Worm (Caenorhabditis elegans) whole organism, L3 larva: Measurements from ENCODE around the gene M05D6.3.
A peak's percentile ranks its signal among the peaks of the same experiment; 100 is the strongest.

Experiments used
- ZK546.5 ChIP-seq: sonication (generic microtip); optimal IDR thresholded peaks from 2 replicates; lab custom pipeline; 2017; ENCODE audit warnings: missing biosample characterization, missing genetic modification characterization
- ama-1 ChIP-seq: fragments of 150-350 bp; optimal IDR thresholded peaks from 2 replicates; lab custom pipeline; 2018
- ceh-16 ChIP-seq: sonication (generic microtip); optimal IDR thresholded peaks from 2 replicates; lab custom pipeline; 2017; ENCODE audit warnings: missing biosample characterization, missing genetic modification characterization
- ceh-28 ChIP-seq: fragments of 150-350 bp; optimal IDR thresholded peaks from 2 replicates; lab custom pipeline; 2014; ENCODE audit warnings: missing biosample characterization, missing genetic modification reagents, missing genetic modification characterization
- ceh-82 ChIP-seq: fragments of 150-350 bp; optimal IDR thresholded peaks from 2 replicates; lab custom pipeline; 2014; ENCODE audit warnings: missing biosample characterization, missing genetic modification characterization
- ceh-9 ChIP-seq: sonication (generic microtip); optimal IDR thresholded peaks from 2 replicates; lab custom pipeline; 2018; ENCODE audit warnings: missing biosample characterization, missing genetic modification characterization
- daf-12 ChIP-seq: fragments of 150-350 bp; optimal IDR thresholded peaks from 2 replicates; lab custom pipeline; 2014; ENCODE audit warnings: missing biosample characterization, missing genetic modification reagents, missing genetic modification characterization
- egl-27 ChIP-seq: sonication (generic microtip); optimal IDR thresholded peaks from 4 replicates; lab custom pipeline; 2017; ENCODE audit warnings: missing biosample characterization, missing genetic modification reagents, missing genetic modification characterization
- egl-5 ChIP-seq: fragments of 150-350 bp; optimal IDR thresholded peaks from 2 replicates; lab custom pipeline; 2017; ENCODE audit warnings: missing biosample characterization, missing genetic modification reagents, missing genetic modification characterization, inconsistent platforms
- elt-2 ChIP-seq: sonication (generic microtip); optimal IDR thresholded peaks from 2 replicates; lab custom pipeline; 2016; ENCODE audit warnings: missing genetic modification reagents, mild to moderate bottlenecking, missing genetic modification characterization, missing compliant biosample characterization
- elt-3 ChIP-seq, 3 experiments: fragments of 150-350 bp in 1 of 3; sonication (generic microtip) in 2 of 3; optimal IDR thresholded peaks; 2 replicates in 2 of 3; 4 replicates in 1 of 3; lab custom pipeline; 2014 to 2017; ENCODE audit warnings: missing biosample characterization in 3 of 3, missing genetic modification characterization in 3 of 3
- eor-1 ChIP-seq, 2 experiments: fragments of 150-350 bp; optimal IDR thresholded peaks; 2 replicates each; lab custom pipeline; 2014 to 2018; ENCODE audit warnings: missing biosample characterization in 2 of 2, missing genetic modification characterization in 2 of 2
- fkh-10 ChIP-seq: sonication (generic microtip); optimal IDR thresholded peaks from 2 replicates; lab custom pipeline; 2017; ENCODE audit warnings: missing biosample characterization, missing genetic modification reagents, missing genetic modification characterization
- fkh-2 ChIP-seq: fragments of 150-350 bp; optimal IDR thresholded peaks from 2 replicates; lab custom pipeline; 2014; ENCODE audit warnings: missing biosample characterization, missing genetic modification reagents, missing genetic modification characterization
- fos-1 ChIP-seq: fragments of 150-350 bp; optimal IDR thresholded peaks from 2 replicates; lab custom pipeline; 2014; ENCODE audit warnings: missing biosample characterization, missing genetic modification characterization
- hmg-11 ChIP-seq: sonication (generic microtip); optimal IDR thresholded peaks from 2 replicates; lab custom pipeline; 2016; ENCODE audit warnings: missing genetic modification characterization, missing compliant biosample characterization
- jun-1 ChIP-seq: fragments of 150-350 bp; optimal IDR thresholded peaks from 2 replicates; lab custom pipeline; 2014; ENCODE audit warnings: missing biosample characterization, missing genetic modification reagents, missing genetic modification characterization
- lin-15B ChIP-seq: fragments of 150-350 bp; optimal IDR thresholded peaks from 2 replicates; lab custom pipeline; 2014; ENCODE audit warnings: missing biosample characterization, missing genetic modification characterization
- lin-39 ChIP-seq: fragments of 150-350 bp; optimal IDR thresholded peaks from 2 replicates; lab custom pipeline; 2018; ENCODE audit warnings: missing biosample characterization, missing genetic modification reagents, missing genetic modification characterization
- lsy-12 ChIP-seq: sonication (generic microtip); optimal IDR thresholded peaks from 2 replicates; lab custom pipeline; 2016; ENCODE audit warnings: mild to moderate bottlenecking, missing genetic modification characterization, missing compliant biosample characterization
- mdl-1 ChIP-seq: fragments of 150-350 bp; optimal IDR thresholded peaks from 2 replicates; lab custom pipeline; 2014; ENCODE audit warnings: missing biosample characterization, missing genetic modification characterization
- mml-1 ChIP-seq: fragments of 150-350 bp; sonication (generic microtip); optimal IDR thresholded peaks from 3 replicates; lab custom pipeline; 2014; ENCODE audit warnings: missing biosample characterization, missing genetic modification characterization
- nhr-11 ChIP-seq: fragments of 150-350 bp; optimal IDR thresholded peaks from 2 replicates; lab custom pipeline; 2014; ENCODE audit warnings: missing biosample characterization, missing genetic modification characterization
- nhr-12 ChIP-seq: fragments of 150-350 bp; optimal IDR thresholded peaks from 2 replicates; lab custom pipeline; 2014; ENCODE audit warnings: missing biosample characterization, missing genetic modification characterization
- nhr-23 ChIP-seq: fragments of 150-350 bp; optimal IDR thresholded peaks from 2 replicates; lab custom pipeline; 2014; ENCODE audit warnings: missing biosample characterization, missing genetic modification reagents, missing genetic modification characterization
- nhr-43 ChIP-seq: sonication (generic microtip); optimal IDR thresholded peaks from 2 replicates; lab custom pipeline; 2016; ENCODE audit warnings: mild to moderate bottlenecking, missing genetic modification characterization, missing compliant biosample characterization; ENCODE audit not compliant: poor library complexity, severe bottlenecking
- nhr-67 ChIP-seq: fragments of 150-350 bp; optimal IDR thresholded peaks from 2 replicates; lab custom pipeline; 2014; ENCODE audit warnings: missing biosample characterization, missing genetic modification characterization
- nhr-76 ChIP-seq: fragments of 150-350 bp; sonication (generic microtip); optimal IDR thresholded peaks from 5 replicates; lab custom pipeline; 2014; ENCODE audit warnings: missing biosample characterization, missing genetic modification characterization
- nhr-77 ChIP-seq: fragments of 150-350 bp; optimal IDR thresholded peaks from 2 replicates; lab custom pipeline; 2014; ENCODE audit warnings: missing biosample characterization, missing genetic modification characterization
- pha-4 ChIP-seq: fragments of 150-350 bp; optimal IDR thresholded peaks from 2 replicates; lab custom pipeline; 2014; ENCODE audit warnings: missing biosample characterization, missing genetic modification reagents, missing genetic modification characterization
- pqm-1 ChIP-seq: fragments of 150-350 bp; optimal IDR thresholded peaks from 2 replicates; lab custom pipeline; 2017; ENCODE audit warnings: missing biosample characterization, missing genetic modification characterization, inconsistent platforms
- sea-2 ChIP-seq: fragments of 150-350 bp; sonication (generic microtip); optimal IDR thresholded peaks from 4 replicates; lab custom pipeline; 2014; ENCODE audit warnings: missing biosample characterization, missing genetic modification reagents, missing genetic modification characterization
- skn-1 ChIP-seq: fragments of 150-350 bp; optimal IDR thresholded peaks from 2 replicates; lab custom pipeline; 2014; ENCODE audit warnings: missing biosample characterization, missing genetic modification characterization
- snpc-4 ChIP-seq: fragments of 150-350 bp; optimal IDR thresholded peaks from 2 replicates; lab custom pipeline; 2014; ENCODE audit warnings: missing biosample characterization, missing genetic modification characterization
- unc-39 ChIP-seq: sonication (generic microtip); optimal IDR thresholded peaks from 4 replicates; lab custom pipeline; 2017; ENCODE audit warnings: missing biosample characterization, missing genetic modification characterization

Gene M05D6.3

DNA sequence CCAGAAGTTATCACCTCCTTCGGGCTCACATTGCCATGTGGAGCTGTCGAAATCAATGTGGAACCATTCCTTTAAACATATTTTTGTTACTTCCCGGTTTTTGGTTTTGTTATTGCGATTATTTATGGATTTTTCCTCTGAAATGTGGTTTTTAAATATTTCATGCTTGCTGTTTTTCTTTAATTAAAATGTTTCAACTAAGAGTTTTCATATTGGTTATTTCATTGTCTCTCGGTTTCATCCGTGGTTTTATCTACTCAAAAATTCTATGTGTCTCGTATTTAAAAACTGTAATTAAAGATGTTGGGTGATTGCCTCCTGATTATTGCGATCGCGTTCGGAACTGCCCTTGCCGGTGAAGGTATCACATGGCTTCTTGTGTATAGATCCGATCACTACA is 8.7 kb upstream of the M05D6.3 start, which contains the start of gene F22B5.10:
Gene F22B5.10 (plus strand): TSS at position 301 of the 400 bp plus-strand sequence.
- TF ChIP-seq ceh-9 (tag; lab: Kevin White, UChicago) = no peak
- TF ChIP-seq ama-1 = peak; percentile 8
- no peak for TF ChIP-seq nhr-67 (tag; lab: Kevin White, UChicago)
- TF ChIP-seq, all 47 proteins: peak for 1

DNA sequence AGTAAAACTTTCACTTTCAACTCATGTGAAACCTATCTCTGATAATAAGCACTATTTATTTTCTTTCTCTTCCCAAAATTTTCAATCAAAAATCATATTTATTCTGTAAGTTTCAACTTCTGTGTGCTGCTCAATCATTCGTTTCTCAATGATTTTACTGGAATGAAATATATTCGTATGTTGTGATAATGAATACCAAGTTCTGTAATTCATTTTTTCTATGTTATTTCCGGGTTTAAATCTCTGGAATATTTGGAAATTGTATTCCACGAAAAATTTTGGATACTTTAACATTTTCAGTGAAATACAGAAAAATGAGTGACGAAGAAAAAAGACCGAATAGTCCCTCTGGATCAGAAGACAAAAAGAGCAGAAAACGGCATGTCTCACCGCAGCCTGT is 7.8 kb upstream of the M05D6.3 start, which contains the start of gene M05D6.2:
Gene M05D6.2 (plus strand): TSS at position 301 of the 400 bp plus-strand sequence.
- TF ChIP-seq fos-1 (tag; lab: Kevin White, UChicago) = no peak
- TF ChIP-seq lsy-12 (tag; lab: Kevin White, UChicago) = no peak
- TF ChIP-seq nhr-77 (tag; lab: Kevin White, UChicago) = no peak
- no peak for TF ChIP-seq nhr-11 (tag; lab: Kevin White, UChicago)
- TF ChIP-seq eor-1 (tag; optimal IDR thresholded peaks at IDR 0.05; lab: Kevin White, UChicago) = no peak
- no peak for TF ChIP-seq ceh-82 (tag; lab: Kevin White, UChicago)
- TF ChIP-seq ceh-28 = no peak
- no peak for TF ChIP-seq fkh-2 (tag; lab: Kevin White, UChicago)
- no peak for TF ChIP-seq snpc-4 (tag; lab: Kevin White, UChicago)
- TF ChIP-seq unc-39 (tag; lab: Kevin White, UChicago) = no peak
- TF ChIP-seq pha-4 (tag; lab: Kevin White, UChicago) = no peak
- TF ChIP-seq elt-3 (tag; optimal IDR thresholded peaks at IDR 0.05; lab: Kevin White, UChicago) = no peak

DNA sequence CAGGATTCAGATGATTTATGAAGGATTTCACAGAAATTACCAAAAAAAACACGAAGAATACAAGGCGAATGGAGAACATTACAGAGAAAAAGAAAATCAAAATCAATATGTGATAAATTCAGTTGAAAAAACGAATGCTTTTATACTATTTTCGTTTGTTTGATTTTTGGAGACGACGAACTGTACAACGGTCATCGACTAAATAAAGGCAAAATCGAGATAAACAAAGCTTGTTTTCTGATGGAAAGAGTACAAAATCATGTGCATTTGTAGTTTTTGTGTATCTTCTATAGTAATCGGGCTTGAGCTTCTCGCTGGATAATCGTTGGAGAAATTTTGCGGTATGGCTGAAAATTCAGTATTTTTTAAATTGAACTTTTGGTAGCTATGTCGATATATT is 4.4 kb upstream of the M05D6.3 start, which contains the start of gene M05D6.8:
Gene M05D6.8 (minus strand): TSS at position 101 of the 400 bp plus-strand sequence.
- TF ChIP-seq fkh-10 (GFP tag; lab: Kevin White, UChicago) = no peak
- no peak for TF ChIP-seq nhr-76 (tag; lab: Kevin White, UChicago)
- TF ChIP-seq pqm-1 (tag; lab: Kevin White, UChicago) = no peak
- no peak for TF ChIP-seq mdl-1
- TF ChIP-seq nhr-12 (tag; lab: Kevin White, UChicago) = no peak
- TF ChIP-seq lin-39 (tag; lab: Kevin White, UChicago) = no peak
- TF ChIP-seq lin-15B (tag; lab: Kevin White, UChicago) = no peak
- TF ChIP-seq fos-1 (tag; lab: Kevin White, UChicago) = no peak
- no peak for TF ChIP-seq jun-1 (tag; lab: Kevin White, UChicago)
- no peak for TF ChIP-seq mml-1 (tag; lab: Kevin White, UChicago)
- no peak for TF ChIP-seq ceh-16 (tag; lab: Kevin White, UChicago)
- TF ChIP-seq egl-5 (tag; lab: Kevin White, UChicago) = no peak
- TF ChIP-seq sea-2 (GFP tag; lab: Kevin White, UChicago) = no peak
- TF ChIP-seq nhr-23 (tag; lab: Kevin White, UChicago) = no peak
- TF ChIP-seq nhr-77 (tag; lab: Kevin White, UChicago) = no peak
- TF ChIP-seq daf-12 (tag; lab: Kevin White, UChicago) = no peak
- TF ChIP-seq, all 47 proteins: peak for 0

DNA sequence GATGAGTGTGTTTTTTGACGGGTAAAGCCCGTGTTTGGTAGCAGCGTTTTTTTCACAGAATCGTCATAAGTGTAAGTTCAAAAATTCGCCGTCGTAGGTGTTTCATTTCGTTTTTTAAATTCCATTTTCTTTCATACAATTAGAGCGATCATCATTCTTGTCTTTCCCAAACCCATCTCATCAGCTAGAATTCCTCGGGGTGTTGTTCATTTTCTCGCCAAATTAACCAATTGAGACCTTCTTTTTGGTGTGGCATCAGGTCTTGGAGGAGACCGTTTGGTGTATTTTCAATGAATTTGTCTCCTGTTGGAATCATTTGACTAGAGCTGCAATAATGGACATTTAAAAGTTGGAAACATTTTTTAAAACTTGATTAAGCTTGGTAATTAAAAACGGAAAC is 2.7 kb upstream of the M05D6.3 start:
- TF ChIP-seq nhr-77 (tag; lab: Kevin White, UChicago) = no peak
- TF ChIP-seq egl-27 (tag; lab: Kevin White, UChicago) = no peak

DNA sequence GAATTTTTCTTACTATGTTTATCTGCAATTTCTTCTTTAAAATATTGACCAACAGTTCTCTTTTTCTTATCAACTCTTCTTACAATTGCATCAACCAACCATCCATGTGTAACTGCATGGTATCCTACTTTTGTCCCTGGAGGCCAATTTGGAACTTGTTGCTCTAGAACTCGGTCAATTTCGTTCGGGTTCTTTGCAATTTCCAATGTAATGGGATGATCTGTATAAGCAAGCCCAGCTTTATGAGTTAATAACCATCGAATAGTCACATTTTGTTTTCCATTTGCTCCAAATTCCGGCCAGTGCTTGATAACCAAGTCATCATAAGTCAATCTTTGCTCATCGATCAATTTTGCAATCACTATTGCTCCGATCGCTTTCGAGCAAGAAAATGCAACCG is 3.8 kb downstream of the M05D6.3 start:
- TF ChIP-seq ama-1 (peak; percentile 83), lsy-12 (tag; lab: Kevin White, UChicago) (no peak), ceh-82 (tag; lab: Kevin White, UChicago) (no peak), nhr-43 (tag; lab: Kevin White, UChicago) (peak; percentile 32), hmg-11 (tag; lab: Kevin White, UChicago) (no peak), nhr-11 (tag; lab: Kevin White, UChicago) (no peak), nhr-76 (tag; lab: Kevin White, UChicago) (no peak), ceh-28 (no peak), nhr-67 (tag; lab: Kevin White, UChicago) (no peak), pha-4 (tag; lab: Kevin White, UChicago) (peak; percentile 20), elt-2 (tag; lab: Kevin White, UChicago) (peak; percentile 11), ZK546.5 (tag; lab: Kevin White, UChicago) (no peak), skn-1 (no peak)
